Worm (Caenorhabditis elegans): ENCODE data around the gene nhr-27.

Gene nhr-27

DNA sequence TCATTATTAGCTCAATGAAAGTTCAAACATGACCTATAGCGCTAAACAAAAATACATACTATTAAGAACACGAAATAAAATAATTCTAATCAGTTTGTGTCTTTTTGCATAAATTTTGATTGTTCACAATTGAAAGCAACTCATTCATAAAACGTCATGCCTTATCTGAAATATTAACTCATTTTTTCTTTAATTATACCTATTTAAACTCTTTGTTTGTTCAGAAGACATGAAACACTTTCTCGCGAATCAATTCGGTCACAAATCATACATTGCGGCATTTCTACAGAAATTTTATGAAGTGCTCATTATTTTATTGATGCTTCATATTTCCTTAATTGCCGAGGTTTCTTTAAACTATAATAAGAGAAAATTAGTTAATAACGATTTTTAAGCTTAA is 1.2 kb downstream of the nhr-27 start:
- TF ChIP-seq ztf-6 (GFP tag; IDR thresholded peaks at IDR 0.05) = no peak
- peak; percentile 64 for TF ChIP-seq nhr-80 (tag; optimal IDR thresholded peaks at IDR 0.05)
- TF ChIP-seq gei-17 (GFP tag; optimal IDR thresholded peaks at IDR 0.05) = no peak
- no peak for TF ChIP-seq madf-8 (GFP tag; conservative IDR thresholded peaks at IDR 0.05)
- TF ChIP-seq ceh-91 (GFP tag; IDR thresholded peaks at IDR 0.05) = no peak
- TF ChIP-seq D2030.7 (GFP tag; IDR thresholded peaks at IDR 0.05) = no peak
- TF ChIP-seq F22D6.2 (tag; optimal IDR thresholded peaks at IDR 0.05) = no peak

DNA sequence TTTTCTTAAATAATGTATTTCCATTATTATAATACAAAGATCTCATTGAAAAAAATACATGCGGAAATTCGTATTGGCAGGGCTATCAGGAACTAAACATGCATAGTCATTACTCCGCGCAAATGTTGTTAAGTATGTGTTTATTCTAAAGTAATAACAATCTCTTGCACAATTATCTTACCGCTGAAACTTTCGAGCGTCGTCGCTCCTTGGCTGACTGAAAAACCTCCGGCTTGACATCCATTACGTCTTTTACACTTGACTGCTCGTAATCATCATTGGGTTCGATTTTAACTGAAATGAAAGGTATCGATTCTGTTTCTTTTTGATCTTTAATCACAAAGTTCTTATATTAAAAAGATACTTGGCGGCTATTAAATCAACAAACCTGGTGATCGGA is 8.3 kb downstream of the nhr-27 start:
- no peak for TF ChIP-seq lag-1 (GFP tag; IDR thresholded peaks at IDR 0.05)
- TF ChIP-seq ceh-100 (GFP tag; IDR thresholded peaks at IDR 0.05) = no peak
- TF ChIP-seq dpl-1 (GFP tag; optimal IDR thresholded peaks at IDR 0.05) = no peak
- no peak for TF ChIP-seq Y53F4B.3 (GFP tag; IDR thresholded peaks at IDR 0.05)
- TF ChIP-seq ztf-3 (GFP tag; optimal IDR thresholded peaks at IDR 0.05) = no peak

DNA sequence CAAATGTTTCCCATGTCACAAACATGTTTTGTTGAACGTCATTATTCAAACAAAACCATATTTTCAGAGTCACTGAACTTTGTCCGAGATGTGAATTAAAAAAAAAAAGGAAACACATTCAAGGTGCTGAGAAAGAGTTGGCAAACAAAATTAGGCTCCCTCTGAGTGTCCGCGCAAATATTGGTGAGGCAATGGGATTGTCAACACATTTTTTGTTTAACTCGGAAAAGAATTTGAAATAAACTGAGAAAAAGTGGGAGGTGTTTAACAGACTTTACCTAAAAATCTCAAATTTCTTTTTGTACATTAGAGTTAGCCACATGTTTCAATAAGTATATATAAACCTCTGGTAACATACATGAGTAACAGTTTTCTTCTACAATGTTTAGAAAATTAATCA is 14.3 kb downstream of the nhr-27 start, which contains the start of gene abf-6:
Gene abf-6 (plus strand): TSS at position 323 of the 400 bp plus-strand sequence.
- TF ChIP-seq ceh-40 (GFP tag; IDR thresholded peaks at IDR 0.05) (no peak), lin-54 (GFP tag; optimal IDR thresholded peaks at IDR 0.05) (no peak), pha-4 (tag; optimal IDR thresholded peaks at IDR 0.05) (no peak), snpc-1.1 (tag; optimal IDR thresholded peaks at IDR 0.05; ENCODE audit: insufficient read depth) (no peak), F23B12.7 (tag; optimal IDR thresholded peaks at IDR 0.05; ENCODE audit: insufficient read depth) (no peak), lsy-27 (tag; optimal IDR thresholded peaks at IDR 0.05; ENCODE audit: borderline replicate concordance, insufficient read depth) (no peak), him-1 (tag; optimal IDR thresholded peaks at IDR 0.05) (no peak), sptf-2 (GFP tag; optimal IDR thresholded peaks at IDR 0.05) (no peak), attf-3 (GFP tag; conservative IDR thresholded peaks at IDR 0.05) (no peak)

DNA sequence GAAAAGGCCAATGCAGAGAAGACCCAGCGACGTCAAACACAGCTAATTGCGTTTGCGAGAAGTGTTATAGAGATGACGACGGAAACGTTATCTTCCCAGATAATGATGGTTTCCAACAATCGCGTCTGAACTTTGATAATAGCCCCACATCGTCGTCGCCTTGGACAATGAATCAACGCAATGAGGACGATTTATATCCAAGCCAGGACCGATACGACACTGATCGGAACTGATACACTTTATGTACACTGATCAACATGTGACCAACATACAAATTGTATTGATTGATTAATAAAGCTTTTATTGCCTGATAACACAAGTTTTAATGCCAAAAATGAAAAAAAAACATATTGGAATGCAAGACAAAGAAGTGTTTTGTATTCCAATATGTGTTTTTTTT is 15.0 kb downstream of the nhr-27 start:
- no peak for TF ChIP-seq hlh-12 (tag; optimal IDR thresholded peaks at IDR 0.05)

DNA sequence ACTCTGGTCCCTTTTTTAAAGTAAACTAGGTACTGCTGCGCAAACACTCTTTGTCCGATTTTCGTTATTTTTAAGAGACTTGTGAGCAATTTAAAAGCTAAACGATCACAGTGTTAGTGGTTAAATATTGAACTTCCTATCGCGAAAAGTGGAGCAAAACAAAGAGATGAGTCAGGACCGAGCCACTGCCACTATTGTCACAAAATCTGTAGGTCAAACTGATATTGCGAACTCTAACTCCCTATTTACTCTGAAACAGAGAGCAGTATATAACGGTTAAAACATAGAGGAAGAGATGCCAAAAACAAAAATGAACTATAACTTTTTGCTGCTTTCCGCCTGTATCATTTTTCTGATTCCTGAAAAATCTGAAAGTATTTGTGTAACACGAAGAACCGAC is 15.6 kb downstream of the nhr-27 start, which contains the start of gene abf-5:
Gene abf-5 (plus strand): TSS at position 301 of the 400 bp plus-strand sequence.
- TF ChIP-seq F49E8.2 (tag; optimal IDR thresholded peaks at IDR 0.05; ENCODE audit: insufficient read depth) = no peak
- TF ChIP-seq aptf-3 (GFP tag; IDR thresholded peaks at IDR 0.05) = no peak
- TF ChIP-seq zim-3 (tag; optimal IDR thresholded peaks at IDR 0.05) = no peak
- no peak for TF ChIP-seq T07F8.4 (tag; optimal IDR thresholded peaks at IDR 0.05)
- no peak for TF ChIP-seq mel-28 (tag; optimal IDR thresholded peaks at IDR 0.05; ENCODE audit: borderline replicate concordance)
- no peak for TF ChIP-seq F55B11.4 (tag; optimal IDR thresholded peaks at IDR 0.05; ENCODE audit: borderline replicate concordance, insufficient read depth)
- TF ChIP-seq atf-7 (tag; optimal IDR thresholded peaks at IDR 0.05) = no peak
- TF ChIP-seq ama-1 (optimal IDR thresholded peaks at IDR 0.05) = no peak
- no peak for TF ChIP-seq ama-1 (GFP tag; optimal IDR thresholded peaks at IDR 0.05)
- TF ChIP-seq lin-26 (GFP tag; IDR thresholded peaks at IDR 0.05) = no peak
- no peak for TF ChIP-seq die-1 (tag; optimal IDR thresholded peaks at IDR 0.05)
- TF ChIP-seq D2030.7 (GFP tag; IDR thresholded peaks at IDR 0.05) = no peak

Measured in whole organism, young adult.